Fruit fly (Drosophila melanogaster) whole organism, wandering third instar larva: ENCODE data around the gene CG43703.

ENCODE experiments used
- Abd-B ChIP-seq: fragments of >200 bp; optimal IDR thresholded peaks from 2 replicates; lab custom pipeline; 2017; ENCODE audit warnings: missing biosample characterization, missing genetic modification characterization
- CG32264 ChIP-seq: fragments of 200-800 bp; sonication (Bioruptor generic); optimal IDR thresholded peaks from 2 replicates; lab custom pipeline; 2016; ENCODE audit warnings: missing biosample characterization, missing genetic modification characterization
- CG9705 ChIP-seq: fragments of 200-800 bp; sonication (Bioruptor generic); optimal IDR thresholded peaks from 2 replicates; lab custom pipeline; 2018; ENCODE audit warnings: missing biosample characterization, mild to moderate bottlenecking, missing genetic modification characterization
- CrebA ChIP-seq: fragments of 200-800 bp; sonication (Bioruptor generic); optimal IDR thresholded peaks from 2 replicates; lab custom pipeline; 2016; ENCODE audit warnings: missing biosample characterization, mild to moderate bottlenecking, missing genetic modification characterization, borderline replicate concordance
- Dfd ChIP-seq: fragments of >200 bp; optimal IDR thresholded peaks from 2 replicates; lab custom pipeline; 2017; ENCODE audit warnings: missing biosample characterization, missing genetic modification characterization
- Dif ChIP-seq: fragments of 200-275, 200-300 bp; sonication (Bioruptor generic); optimal IDR thresholded peaks from 2 replicates; lab custom pipeline; 2018; ENCODE audit warnings: missing biosample characterization, missing genetic modification characterization; ENCODE audit not compliant: partially characterized antibody
- GATAd ChIP-seq: sonication (Bioruptor generic); optimal IDR thresholded peaks from 2 replicates; lab custom pipeline; 2016; ENCODE audit warnings: missing biosample characterization, missing genetic modification characterization
- HLH106 ChIP-seq: fragments of 200-800 bp; optimal IDR thresholded peaks from 3 replicates; lab custom pipeline; 2019; ENCODE audit warnings: missing biosample characterization, mild to moderate bottlenecking, missing genetic modification characterization, moderate library complexity
- Hnf4 ChIP-seq: fragments of 200-800 bp; sonication (Bioruptor generic); optimal IDR thresholded peaks from 2 replicates; lab custom pipeline; 2016; ENCODE audit warnings: missing biosample characterization, mild to moderate bottlenecking, missing genetic modification characterization
- Hr78 ChIP-seq: fragments of >200 bp; optimal IDR thresholded peaks from 2 replicates; lab custom pipeline; 2017; ENCODE audit warnings: missing biosample characterization, missing genetic modification characterization
- Hr83 ChIP-seq: fragments of 200-300 bp; sonication (Bioruptor generic); optimal IDR thresholded peaks from 2 replicates; lab custom pipeline; 2016; ENCODE audit warnings: missing biosample characterization, mild to moderate bottlenecking, missing genetic modification characterization, moderate library complexity; ENCODE audit not compliant: poor library complexity, severe bottlenecking
- Jra ChIP-seq: sonication (Bioruptor generic); optimal IDR thresholded peaks from 2 replicates; lab custom pipeline; 2016; ENCODE audit warnings: missing biosample characterization, missing genetic modification characterization
- Mio ChIP-seq: sonication (Bioruptor generic); optimal IDR thresholded peaks from 2 replicates; lab custom pipeline; 2016; ENCODE audit warnings: missing biosample characterization, missing genetic modification characterization
- Myc ChIP-seq: fragments of >200 bp; optimal IDR thresholded peaks from 2 replicates; lab custom pipeline; 2017
- N ChIP-seq: fragments of >200 bp; optimal IDR thresholded peaks from 2 replicates; lab custom pipeline; 2018; ENCODE audit warnings: missing biosample characterization, missing external identifiers, missing genetic modification characterization
- OdsH ChIP-seq: fragments of 200-800 bp; sonication (Bioruptor generic); optimal IDR thresholded peaks from 2 replicates; lab custom pipeline; 2016; ENCODE audit warnings: missing biosample characterization, mild to moderate bottlenecking, missing genetic modification characterization
- Rel ChIP-seq, 2 experiments: fragments of 200-800 bp; sonication (Bioruptor generic) in 1 of 2; optimal IDR thresholded peaks; 2 replicates in 1 of 2; 3 replicates in 1 of 2; lab custom pipeline; 2016 to 2019; ENCODE audit warnings: mild to moderate bottlenecking in 2 of 2, missing biosample characterization in 2 of 2, missing genetic modification characterization in 2 of 2, moderate library complexity in 1 of 2
- Sp1 ChIP-seq: fragments of 200-800 bp; sonication (Bioruptor generic); optimal IDR thresholded peaks from 3 replicates; lab custom pipeline; 2019; ENCODE audit warnings: missing biosample characterization, mild to moderate bottlenecking, missing genetic modification characterization, moderate library complexity
- Vsx2 ChIP-seq: fragments of 200-300, 225-300 bp; sonication (Bioruptor generic); optimal IDR thresholded peaks from 2 replicates; lab custom pipeline; 2018; ENCODE audit warnings: missing biosample characterization, missing genetic modification characterization; ENCODE audit not compliant: partially characterized antibody
- br ChIP-seq: fragments of 200-800 bp; sonication (Bioruptor generic); optimal IDR thresholded peaks from 2 replicates; lab custom pipeline; 2016; ENCODE audit warnings: missing biosample characterization, missing genetic modification characterization
- brk ChIP-seq: fragments of 200-800 bp; sonication (Bioruptor generic); optimal IDR thresholded peaks from 2 replicates; lab custom pipeline; 2016; ENCODE audit warnings: missing biosample characterization, mild to moderate bottlenecking, missing genetic modification characterization
- dl ChIP-seq, 2 experiments: fragments of 175-275, 200-275 bp in 1 of 2; fragments of 200-275 bp in 1 of 2; sonication (Bioruptor generic); optimal IDR thresholded peaks; lab custom pipeline; 2018; ENCODE audit warnings: mild to moderate bottlenecking in 2 of 2, missing biosample characterization in 2 of 2, missing genetic modification characterization in 2 of 2, moderate library complexity in 2 of 2; ENCODE audit not compliant: partially characterized antibody in 2 of 2, insufficient read depth in 1 of 2
- dmrt93B ChIP-seq: fragments of 200-800 bp; sonication (Bioruptor generic); optimal IDR thresholded peaks from 2 replicates; lab custom pipeline; 2018; ENCODE audit warnings: missing biosample characterization, mild to moderate bottlenecking, missing genetic modification characterization
- dsf ChIP-seq: sonication (Bioruptor generic); optimal IDR thresholded peaks from 2 replicates; lab custom pipeline; 2016; ENCODE audit warnings: missing biosample characterization, missing genetic modification characterization, borderline replicate concordance
- ey ChIP-seq: fragments of 200-800 bp; sonication (Bioruptor generic); optimal IDR thresholded peaks from 2 replicates; lab custom pipeline; 2016; ENCODE audit warnings: missing biosample characterization, missing genetic modification characterization
- foxo ChIP-seq, 2 experiments: fragments of 200-800 bp; sonication (Bioruptor generic); optimal IDR thresholded peaks; 2 replicates in 1 of 2; 3 replicates in 1 of 2; lab custom pipeline; 2016 to 2017; ENCODE audit warnings: missing biosample characterization in 2 of 2, missing genetic modification characterization in 2 of 2
- fru ChIP-seq: fragments of 200-800 bp; sonication (Bioruptor generic); optimal IDR thresholded peaks from 3 replicates; lab custom pipeline; 2016; ENCODE audit warnings: missing biosample characterization, mild to moderate bottlenecking, missing genetic modification characterization
- h ChIP-seq: fragments of 200-800 bp; sonication (Bioruptor generic); optimal IDR thresholded peaks from 3 replicates; lab custom pipeline; 2016; ENCODE audit warnings: missing biosample characterization, mild to moderate bottlenecking, missing genetic modification characterization
- jim ChIP-seq: fragments of 175-275, 200-325 bp; sonication (Bioruptor generic); optimal IDR thresholded peaks from 2 replicates; lab custom pipeline; 2016; ENCODE audit warnings: missing biosample characterization, mild to moderate bottlenecking, missing genetic modification characterization
- lola ChIP-seq: fragments of >200 bp; optimal IDR thresholded peaks from 2 replicates; lab custom pipeline; 2017; ENCODE audit warnings: missing biosample characterization, missing genetic modification characterization
- pan ChIP-seq: fragments of >200 bp; optimal IDR thresholded peaks from 2 replicates; lab custom pipeline; 2017
- psq ChIP-seq: fragments of 200-800 bp; sonication (Bioruptor generic); optimal IDR thresholded peaks from 3 replicates; lab custom pipeline; 2017; ENCODE audit warnings: missing biosample characterization, mild to moderate bottlenecking, missing genetic modification characterization, moderate library complexity
- rgr ChIP-seq: fragments of 200-800 bp; sonication (Bioruptor generic); optimal IDR thresholded peaks from 3 replicates; lab custom pipeline; 2016; ENCODE audit warnings: missing biosample characterization, mild to moderate bottlenecking, missing genetic modification characterization
- sage ChIP-seq: fragments of 200-800 bp; sonication (Bioruptor generic); optimal IDR thresholded peaks from 2 replicates; lab custom pipeline; 2016; ENCODE audit warnings: missing biosample characterization, mild to moderate bottlenecking, missing genetic modification characterization
- sv ChIP-seq: fragments of 200-800 bp; sonication (Bioruptor generic); optimal IDR thresholded peaks from 3 replicates; lab custom pipeline; 2016; ENCODE audit warnings: missing biosample characterization, missing genetic modification characterization
- tai ChIP-seq: sonication (Bioruptor generic); optimal IDR thresholded peaks from 2 replicates; lab custom pipeline; 2016; ENCODE audit warnings: missing biosample characterization, missing genetic modification characterization
- usp ChIP-seq: fragments of >200 bp; optimal IDR thresholded peaks from 2 replicates; lab custom pipeline; 2017; ENCODE audit warnings: missing biosample characterization, missing genetic modification characterization
- woc ChIP-seq: sonication (Bioruptor generic); optimal IDR thresholded peaks from 2 replicates; lab custom pipeline; 2016; ENCODE audit warnings: missing biosample characterization, mild to moderate bottlenecking, missing genetic modification characterization

Gene CG43703

DNA sequence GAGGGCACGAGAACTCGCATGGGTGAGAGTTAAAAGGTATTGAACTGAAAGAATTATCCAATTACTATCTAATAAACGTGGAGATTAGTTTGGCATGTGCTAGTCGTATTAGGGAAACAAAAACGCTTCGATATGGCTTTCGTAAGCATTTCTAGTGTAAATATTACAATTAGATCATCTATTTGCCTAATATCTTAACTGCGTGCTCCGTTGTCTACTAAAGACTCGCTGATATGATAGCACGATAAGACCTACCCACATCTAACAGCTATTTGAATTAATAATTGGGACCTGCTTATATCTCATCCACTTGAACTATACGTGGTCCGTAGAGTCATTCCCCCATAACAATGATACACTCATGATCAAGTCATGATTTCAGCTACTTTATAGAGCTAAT lies 12.2 kb downstream of the CG43703 start:
- TF ChIP-seq dsf (no peak), Hr83 (GFP tag; lab: Kevin White, UChicago) (no peak), Dif (no peak), h (no peak), Sp1 (GFP tag; lab: Kevin White, UChicago) (no peak), CG32264 (GFP tag; lab: Kevin White, UChicago) (no peak), sage (GFP tag; lab: Kevin White, UChicago) (no peak), brk (GFP tag; lab: Kevin White, UChicago) (no peak), GATAd (GFP tag; lab: Kevin White, UChicago) (no peak), CG9705 (no peak)

DNA sequence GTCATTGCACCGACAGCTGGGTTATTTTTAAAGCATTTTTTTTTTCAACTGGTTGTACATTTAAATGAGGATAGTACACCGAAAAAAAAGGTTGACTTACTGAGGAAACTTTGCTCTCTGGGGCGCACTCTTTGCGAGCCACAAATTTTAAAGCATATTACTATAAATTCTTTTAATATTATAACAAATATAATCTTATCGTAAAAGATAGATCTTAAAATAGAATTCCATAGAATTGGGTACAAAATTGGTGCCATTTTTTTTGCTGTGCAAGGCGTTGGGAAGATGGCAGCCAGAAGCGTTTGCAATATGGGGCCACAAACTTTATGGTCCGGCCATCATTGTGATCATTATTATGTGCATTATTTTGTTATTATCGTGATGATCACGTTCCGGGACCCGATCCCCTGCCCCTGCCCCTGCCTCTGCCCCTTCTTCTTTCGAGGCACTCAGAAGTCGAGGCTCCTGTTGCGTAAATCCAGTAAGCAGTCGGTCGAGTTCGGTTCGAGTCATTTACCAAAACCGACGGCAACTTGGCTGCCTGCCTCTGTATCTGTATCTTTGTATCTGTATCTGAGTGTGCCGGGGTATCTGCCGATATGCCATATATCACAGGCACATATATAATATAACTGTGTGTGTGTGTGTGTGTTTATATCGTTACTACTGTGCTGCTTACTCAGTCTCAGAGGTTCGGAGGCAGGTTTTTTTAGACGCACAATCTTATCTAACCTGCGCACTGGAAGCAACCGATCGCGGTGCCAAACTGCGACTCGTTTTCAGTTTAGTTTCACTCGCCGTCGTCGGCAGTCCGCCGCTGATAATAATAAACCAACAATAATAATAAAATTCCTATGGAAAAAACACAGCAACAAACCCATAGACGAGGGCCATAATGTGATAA lies 13.1 kb downstream of the CG43703 start:
- TF ChIP-seq Sp1 (GFP tag; lab: Kevin White, UChicago): peak; percentile 85
- TF ChIP-seq CG9705: peak; percentile 44
- TF ChIP-seq Dif: peak; percentile 45
- peak; percentile 46 for TF ChIP-seq Vsx2 (GFP tag; lab: Kevin White, UChicago)
- peak; percentile 82 for TF ChIP-seq psq (GFP tag; lab: Kevin White, UChicago)
- peak; percentile 89 for TF ChIP-seq OdsH (GFP tag; lab: Kevin White, UChicago)
- no peak for TF ChIP-seq Mio (GFP tag; lab: Kevin White, UChicago)
- peak; percentile 67 for TF ChIP-seq CrebA (GFP tag; lab: Kevin White, UChicago)
- TF ChIP-seq woc (GFP tag; lab: Kevin White, UChicago): peak; percentile 23
- peak; percentile 21 for TF ChIP-seq CG32264 (GFP tag; lab: Kevin White, UChicago)
- no peak for TF ChIP-seq pan
- TF ChIP-seq sage (GFP tag; lab: Kevin White, UChicago): peak; percentile 77
- no peak for TF ChIP-seq GATAd (GFP tag; lab: Kevin White, UChicago)
- TF ChIP-seq br (GFP tag; lab: Kevin White, UChicago): peak; percentile 32
- TF ChIP-seq dsf: no peak
- TF ChIP-seq Hnf4 (GFP tag; lab: Kevin White, UChicago): peak; percentile 20
- TF ChIP-seq foxo (GFP tag; optimal IDR thresholded peaks at IDR 0.05; lab: Kevin White, UChicago): peak in 1 of 2 experiments; percentile 88
- peak; percentile 89 for TF ChIP-seq rgr (GFP tag; lab: Kevin White, UChicago)
- TF ChIP-seq Hr78 (GFP tag; lab: Kevin White, UChicago): no peak
- peak; percentile 43 for TF ChIP-seq tai (GFP tag; lab: Kevin White, UChicago)
- TF ChIP-seq ey (GFP tag; lab: Kevin White, UChicago): peak; percentile 65
- TF ChIP-seq usp (GFP tag; lab: Kevin White, UChicago): no peak
- TF ChIP-seq dmrt93B: peak; percentile 50
- TF ChIP-seq N (GFP tag; lab: Kevin White, UChicago): no peak
- TF ChIP-seq h: peak; percentile 73
- no peak for TF ChIP-seq jim (GFP tag; lab: Kevin White, UChicago)
- peak; percentile 68 for TF ChIP-seq fru (GFP tag; lab: Kevin White, UChicago)
- peak in 1 of 2 experiments; percentile 20 for TF ChIP-seq dl (GFP tag; optimal IDR thresholded peaks at IDR 0.05; lab: Kevin White, UChicago; ENCODE audit: insufficient read depth in 1 of 2, partially characterized antibody in 2 of 2)
- TF ChIP-seq Rel (GFP tag; optimal IDR thresholded peaks at IDR 0.05; lab: Kevin White, UChicago): peak; percentile 70
- TF ChIP-seq Rel (tag; optimal IDR thresholded peaks at IDR 0.05; lab: Kevin White, UChicago): peak; percentile 39
- TF ChIP-seq HLH106: peak; percentile 85
- no peak for TF ChIP-seq lola (GFP tag; lab: Kevin White, UChicago)
- TF ChIP-seq brk (GFP tag; lab: Kevin White, UChicago): peak; percentile 77
- peak; percentile 45 for TF ChIP-seq Jra (GFP tag; lab: Kevin White, UChicago)
- no peak for TF ChIP-seq Myc (lab: Kevin White, UChicago)
- peak; percentile 30 for TF ChIP-seq Hr83 (GFP tag; lab: Kevin White, UChicago)
- no peak for TF ChIP-seq sv (GFP tag; lab: Kevin White, UChicago)
- TF ChIP-seq Dfd (GFP tag; lab: Kevin White, UChicago): no peak
- TF ChIP-seq Abd-B: no peak
